Worm (Caenorhabditis elegans) whole organism, L2 larva: ENCODE data around the gene srr-3.

ENCODE experiments used
- C34F6.9 ChIP-seq: fragments of 150-350 bp; optimal IDR thresholded peaks from 2 replicates; lab custom pipeline; 2014; ENCODE audit warnings: missing biosample characterization, missing genetic modification characterization
- ZK546.5 ChIP-seq: sonication (generic microtip); optimal IDR thresholded peaks from 2 replicates; lab custom pipeline; 2017; ENCODE audit warnings: missing biosample characterization, missing genetic modification characterization
- egl-27 ChIP-seq: sonication (generic microtip); optimal IDR thresholded peaks from 3 replicates; lab custom pipeline; 2017; ENCODE audit warnings: missing biosample characterization, missing genetic modification reagents, missing genetic modification characterization
- elt-3 ChIP-seq: sonication (generic microtip); optimal IDR thresholded peaks from 2 replicates; lab custom pipeline; 2017; ENCODE audit warnings: missing biosample characterization, missing genetic modification characterization
- nhr-11 ChIP-seq: fragments of 150-350 bp; optimal IDR thresholded peaks from 2 replicates; lab custom pipeline; 2014; ENCODE audit warnings: missing biosample characterization, missing genetic modification characterization
- nhr-12 ChIP-seq: fragments of 150-350 bp; optimal IDR thresholded peaks from 2 replicates; lab custom pipeline; 2014; ENCODE audit warnings: missing biosample characterization, missing genetic modification characterization
- nhr-21 ChIP-seq: fragments of 150-350 bp; optimal IDR thresholded peaks from 2 replicates; lab custom pipeline; 2014; ENCODE audit warnings: missing biosample characterization, missing genetic modification characterization
- nhr-237 ChIP-seq: fragments of 150-350 bp; optimal IDR thresholded peaks from 2 replicates; lab custom pipeline; 2014; ENCODE audit warnings: missing biosample characterization, missing genetic modification characterization
- snpc-4 ChIP-seq: fragments of 150-350 bp; optimal IDR thresholded peaks from 2 replicates; lab custom pipeline; 2014; ENCODE audit warnings: missing biosample characterization, missing genetic modification characterization
- unc-39 ChIP-seq: fragments of 150-350 bp; optimal IDR thresholded peaks from 2 replicates; lab custom pipeline; 2014; ENCODE audit warnings: missing biosample characterization, missing genetic modification characterization
- unc-55 ChIP-seq: fragments of 150-350 bp; sonication (generic microtip); optimal IDR thresholded peaks from 3 replicates; lab custom pipeline; 2014; ENCODE audit warnings: missing biosample characterization, missing genetic modification reagents, missing genetic modification characterization
- zag-1 ChIP-seq: fragments of 150-350 bp; optimal IDR thresholded peaks from 2 replicates; lab custom pipeline; 2014; ENCODE audit warnings: missing biosample characterization, missing genetic modification characterization

ce11 chrV:16479275-16479674 is 29.3 kb downstream of the srr-3 start, which contains the start of gene T08G3.11:
- TF ChIP-seq egl-27 (tag; lab: Kevin White, UChicago) (no peak), zag-1 (tag; lab: Kevin White, UChicago) (no peak), nhr-11 (tag; lab: Kevin White, UChicago) (no peak), nhr-237 (tag; lab: Kevin White, UChicago) (no peak), unc-39 (tag; lab: Kevin White, UChicago) (no peak), C34F6.9 (tag; lab: Kevin White, UChicago) (no peak), nhr-12 (tag; lab: Kevin White, UChicago) (no peak), unc-55 (GFP tag; lab: Kevin White, UChicago) (no peak), elt-3 (tag; lab: Kevin White, UChicago) (no peak), snpc-4 (tag; lab: Kevin White, UChicago) (no peak), nhr-21 (tag; lab: Kevin White, UChicago) (no peak), ZK546.5 (tag; lab: Kevin White, UChicago) (no peak)
